Worm (Caenorhabditis elegans) whole organism, mixed stage, embryonic: ENCODE results near the gene mgrn-1.

Experiments used
- M03D4.4 ChIP-seq: sonication (generic microtip); optimal IDR thresholded peaks from 2 replicates; lab custom pipeline; 2017; ENCODE audit warnings: mild to moderate bottlenecking, missing genetic modification characterization, missing compliant biosample characterization
- bed-3 ChIP-seq: fragments of 200-800 bp; sonication (Bioruptor generic); optimal IDR thresholded peaks from 3 replicates; lab custom pipeline; 2018; ENCODE audit warnings: mild to moderate bottlenecking, missing genetic modification characterization, moderate library complexity, missing compliant biosample characterization
- ceh-39 ChIP-seq: fragments of 150-350 bp; optimal IDR thresholded peaks from 2 replicates; lab custom pipeline; 2014; ENCODE audit warnings: missing biosample characterization, missing genetic modification characterization
- ceh-43 ChIP-seq: fragments of 200-800 bp; sonication (Bioruptor generic); optimal IDR thresholded peaks from 2 replicates; lab custom pipeline; 2018; ENCODE audit warnings: mild to moderate bottlenecking, missing genetic modification characterization, moderate library complexity, missing compliant biosample characterization
- ces-1 ChIP-seq: fragments of 150-350 bp; optimal IDR thresholded peaks from 2 replicates; lab custom pipeline; 2014; ENCODE audit warnings: missing biosample characterization, missing genetic modification reagents, missing genetic modification characterization
- cnd-1 ChIP-seq: fragments of 200-800 bp; sonication (Bioruptor generic); optimal IDR thresholded peaks from 2 replicates; lab custom pipeline; 2018; ENCODE audit warnings: mild to moderate bottlenecking, missing genetic modification characterization, missing compliant biosample characterization
- drap-1 ChIP-seq: fragments of 200-800 bp; sonication (Bioruptor generic); optimal IDR thresholded peaks from 3 replicates; lab custom pipeline; 2018; ENCODE audit warnings: mild to moderate bottlenecking, missing genetic modification characterization, missing compliant biosample characterization
- elt-1 ChIP-seq: sonication (generic microtip); optimal IDR thresholded peaks from 2 replicates; lab custom pipeline; 2017; ENCODE audit warnings: missing genetic modification characterization, mild to moderate bottlenecking, missing compliant biosample characterization, antibody characterized with exemption, moderate library complexity, borderline replicate concordance; ENCODE audit not compliant: insufficient read depth
- flh-1 ChIP-seq: fragments of 200-800 bp; sonication (Bioruptor generic); optimal IDR thresholded peaks from 2 replicates; lab custom pipeline; 2018; ENCODE audit warnings: mild to moderate bottlenecking, missing genetic modification characterization, moderate library complexity, missing compliant biosample characterization
- ham-2 ChIP-seq: fragments of 200-800 bp; sonication (Bioruptor generic); optimal IDR thresholded peaks from 2 replicates; lab custom pipeline; 2018; ENCODE audit warnings: mild to moderate bottlenecking, missing genetic modification characterization, missing compliant biosample characterization
- hlh-1 ChIP-seq: fragments of 150-350 bp; optimal IDR thresholded peaks from 2 replicates; lab custom pipeline; 2014; ENCODE audit warnings: missing biosample characterization, missing genetic modification reagents, missing genetic modification characterization
- lin-13 ChIP-seq: fragments of 150-350 bp; optimal IDR thresholded peaks from 2 replicates; lab custom pipeline; 2014; ENCODE audit warnings: missing biosample characterization, missing genetic modification characterization
- lin-32 ChIP-seq: fragments of 200-800 bp; sonication (Bioruptor generic); optimal IDR thresholded peaks from 2 replicates; lab custom pipeline; 2018; ENCODE audit warnings: mild to moderate bottlenecking, missing genetic modification characterization, missing compliant biosample characterization
- lsy-2 ChIP-seq: fragments of 150-350 bp; optimal IDR thresholded peaks from 2 replicates; lab custom pipeline; 2014; ENCODE audit warnings: missing biosample characterization, missing genetic modification characterization
- mab-5 ChIP-seq: fragments of 150-350 bp; optimal IDR thresholded peaks from 2 replicates; lab custom pipeline; 2014; ENCODE audit warnings: missing biosample characterization, missing genetic modification characterization
- mep-1 ChIP-seq: fragments of 150-350 bp; optimal IDR thresholded peaks from 2 replicates; lab custom pipeline; 2017; ENCODE audit warnings: missing biosample characterization, missing genetic modification reagents, missing genetic modification characterization, inconsistent platforms
- mls-2 ChIP-seq: sonication (generic microtip); optimal IDR thresholded peaks from 2 replicates; lab custom pipeline; 2016; ENCODE audit warnings: mild to moderate bottlenecking, missing genetic modification characterization, moderate library complexity, missing compliant biosample characterization
- nhr-12 ChIP-seq: fragments of 150-350 bp; optimal IDR thresholded peaks from 2 replicates; lab custom pipeline; 2014; ENCODE audit warnings: missing biosample characterization, missing genetic modification characterization
- nhr-2 ChIP-seq: fragments of 150-350 bp; optimal IDR thresholded peaks from 2 replicates; lab custom pipeline; 2014; ENCODE audit warnings: missing biosample characterization, missing genetic modification characterization
- nhr-237 ChIP-seq: fragments of 150-350 bp; optimal IDR thresholded peaks from 2 replicates; lab custom pipeline; 2014; ENCODE audit warnings: missing biosample characterization, missing genetic modification characterization
- nhr-28 ChIP-seq: fragments of 150-350 bp; optimal IDR thresholded peaks from 2 replicates; lab custom pipeline; 2014; ENCODE audit warnings: missing biosample characterization, missing genetic modification characterization
- pha-4 ChIP-seq: fragments of 150-350 bp; optimal IDR thresholded peaks from 2 replicates; lab custom pipeline; 2018; ENCODE audit warnings: missing biosample characterization, missing genetic modification reagents, missing genetic modification characterization
- sem-2 ChIP-seq: fragments of 200-800 bp; sonication (Bioruptor generic); optimal IDR thresholded peaks from 2 replicates; lab custom pipeline; 2018; ENCODE audit warnings: mild to moderate bottlenecking, missing genetic modification characterization, missing compliant biosample characterization
- snpc-4 ChIP-seq: fragments of 150-350 bp; optimal IDR thresholded peaks from 2 replicates; lab custom pipeline; 2014; ENCODE audit warnings: missing biosample characterization, missing genetic modification characterization
- sptf-1 ChIP-seq: sonication (generic microtip); optimal IDR thresholded peaks from 2 replicates; lab custom pipeline; 2017; ENCODE audit warnings: mild to moderate bottlenecking, missing genetic modification characterization, moderate library complexity, missing compliant biosample characterization
- tbx-8 ChIP-seq: fragments of 200-800 bp; sonication (Bioruptor generic); optimal IDR thresholded peaks from 2 replicates; lab custom pipeline; 2018; ENCODE audit warnings: mild to moderate bottlenecking, missing genetic modification characterization, moderate library complexity, missing compliant biosample characterization
- unc-120 ChIP-seq: sonication (generic microtip); optimal IDR thresholded peaks from 2 replicates; lab custom pipeline; 2017; ENCODE audit warnings: missing genetic modification characterization, missing compliant biosample characterization; ENCODE audit not compliant: poor library complexity, severe bottlenecking
- unc-39 ChIP-seq: fragments of 150-350 bp; optimal IDR thresholded peaks from 2 replicates; lab custom pipeline; 2014; ENCODE audit warnings: missing biosample characterization, missing genetic modification characterization
- unc-62 ChIP-seq: fragments of 150-350 bp; optimal IDR thresholded peaks from 2 replicates; lab custom pipeline; 2014; ENCODE audit warnings: missing biosample characterization, missing genetic modification reagents, missing genetic modification characterization
- zip-8 ChIP-seq: fragments of 150-350 bp; optimal IDR thresholded peaks from 2 replicates; lab custom pipeline; 2014; ENCODE audit warnings: missing biosample characterization, missing genetic modification characterization
- ztf-11 ChIP-seq: fragments of 150-350 bp; optimal IDR thresholded peaks from 2 replicates; lab custom pipeline; 2014; ENCODE audit warnings: missing biosample characterization, missing genetic modification characterization

The mgrn-1 gene

DNA sequence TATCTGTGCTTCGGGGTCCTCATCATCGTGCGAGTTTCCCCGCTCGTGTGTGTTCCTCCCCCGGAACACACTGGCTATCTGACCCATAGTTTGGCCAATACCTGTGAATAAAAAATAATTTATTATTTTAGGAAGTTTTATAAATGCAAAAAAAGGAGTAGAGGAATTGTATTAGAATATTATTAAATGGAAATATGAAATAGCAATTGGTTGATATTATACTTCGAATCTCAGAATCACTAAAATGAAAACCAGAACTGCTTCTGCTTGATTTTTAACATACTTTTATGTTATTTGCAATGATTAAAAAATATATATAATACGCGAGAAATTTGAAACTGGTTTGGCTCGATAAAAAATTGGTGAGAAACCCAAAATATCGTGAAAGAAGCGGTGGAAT lies at the start of gene mgrn-1:
mgrn-1 (minus strand) TSS at position 101 of the 400 bp plus-strand sequence.
- TF ChIP-seq zip-8 (no peak), lin-13 (tag; lab: Kevin White, UChicago) (no peak), sptf-1 (tag; lab: Kevin White, UChicago) (no peak), nhr-237 (no peak), ztf-11 (no peak), nhr-12 (no peak), elt-1 (tag; lab: Kevin White, UChicago) (no peak), sem-2 (no peak), snpc-4 (no peak), ceh-39 (tag; lab: Kevin White, UChicago) (no peak)

- TF ChIP-seq ham-2 (no peak), drap-1 (GFP tag; lab: Kevin White, UChicago) (no peak), unc-62 (no peak), nhr-237 (no peak)
These were observed 48.1 kb upstream of the mgrn-1 start for ce11 chrX:14359571-14359970.

ce11 chrX:14356683-14357287 lies 45.3 kb upstream of the mgrn-1 start:
- no peak for TF ChIP-seq mls-2
- TF ChIP-seq ces-1 = peak; percentile 99

- TF ChIP-seq snpc-4 (no peak), lsy-2 (tag; lab: Kevin White, UChicago) (no peak)
- TF ChIP-seq, all 35 proteins: peak for 0
These were observed 43.6 kb upstream of the mgrn-1 start for ce11 chrX:14355034-14355433.

DNA sequence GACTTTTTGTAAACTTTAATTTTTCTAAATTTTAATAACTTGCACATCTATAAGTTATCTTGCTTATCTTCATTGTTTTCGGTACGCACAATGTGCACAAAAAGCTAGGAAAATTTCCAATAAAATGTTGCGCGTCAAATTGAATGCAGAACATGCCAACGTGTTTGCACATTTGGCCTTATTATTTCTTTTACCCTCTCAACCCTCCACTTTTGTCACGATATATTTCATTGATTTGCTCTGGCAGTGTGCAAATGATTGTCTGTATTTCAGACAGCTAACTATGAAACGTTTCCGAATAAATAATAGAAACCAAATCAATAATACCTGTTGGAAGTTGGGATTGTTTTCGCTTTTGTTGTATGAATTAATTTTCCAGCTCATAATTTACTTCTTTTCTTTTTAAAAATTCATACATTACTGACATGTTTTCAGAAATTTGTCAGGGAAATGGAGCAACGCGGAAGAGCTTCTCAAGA lies 38.2 kb upstream of the mgrn-1 start, which contains the start of gene wdr-5.2:
wdr-5.2 (plus strand) TSS at position 429 of the 479 bp plus-strand sequence.
- TF ChIP-seq bed-3 = no peak
- no peak for TF ChIP-seq ceh-39 (tag; lab: Kevin White, UChicago)
- peak; percentile 29 for TF ChIP-seq unc-120 (tag; lab: Kevin White, UChicago)
- TF ChIP-seq elt-1 (tag; lab: Kevin White, UChicago) = no peak
- TF ChIP-seq lin-32 (GFP tag; lab: Kevin White, UChicago) = no peak
- no peak for TF ChIP-seq drap-1 (GFP tag; lab: Kevin White, UChicago)
- no peak for TF ChIP-seq nhr-2
- TF ChIP-seq mep-1 (tag; lab: Kevin White, UChicago) = no peak
- no peak for TF ChIP-seq ztf-11
- peak; percentile 36 for TF ChIP-seq ces-1
- no peak for TF ChIP-seq zip-8
- no peak for TF ChIP-seq tbx-8 (GFP tag; lab: Kevin White, UChicago)
- TF ChIP-seq mls-2 = no peak

DNA sequence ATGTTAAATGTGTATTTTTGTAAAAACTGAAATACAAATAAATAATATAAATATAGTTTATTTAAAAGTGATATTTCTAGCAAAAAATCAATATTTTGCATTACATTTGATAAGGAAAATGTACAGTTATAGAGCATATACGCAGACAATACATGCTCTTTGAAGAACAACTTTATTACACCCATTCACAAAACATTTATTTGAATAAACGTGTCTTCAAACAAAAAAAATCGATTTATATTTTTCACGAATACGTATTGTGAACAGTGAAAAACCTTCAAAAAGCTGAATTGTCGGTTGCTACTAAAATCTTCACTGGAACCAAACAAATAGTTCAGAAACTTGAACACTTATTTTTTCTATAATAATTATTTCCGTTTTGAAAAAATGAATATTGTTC lies 36.1 kb upstream of the mgrn-1 start, which contains the start of gene K04G11.3:
K04G11.3 (minus strand) TSS at position 101 of the 400 bp plus-strand sequence.
- TF ChIP-seq flh-1 (GFP tag; lab: Kevin White, UChicago) (no peak), elt-1 (tag; lab: Kevin White, UChicago) (no peak), unc-39 (no peak), cnd-1 (tag; lab: Kevin White, UChicago) (no peak), pha-4 (tag; lab: Kevin White, UChicago) (no peak), nhr-237 (no peak), lin-32 (GFP tag; lab: Kevin White, UChicago) (no peak), mls-2 (no peak), snpc-4 (no peak), ztf-11 (no peak), ceh-43 (GFP tag; lab: Kevin White, UChicago) (no peak), sem-2 (no peak), nhr-28 (tag; lab: Kevin White, UChicago) (no peak), ham-2 (no peak), M03D4.4 (no peak), zip-8 (no peak), mab-5 (tag; lab: Kevin White, UChicago) (no peak), nhr-12 (no peak), lsy-2 (tag; lab: Kevin White, UChicago) (no peak), hlh-1 (tag; lab: Kevin White, UChicago) (no peak)
